Worm (Caenorhabditis elegans): ENCODE results near the gene T25D1.1.

DNA sequence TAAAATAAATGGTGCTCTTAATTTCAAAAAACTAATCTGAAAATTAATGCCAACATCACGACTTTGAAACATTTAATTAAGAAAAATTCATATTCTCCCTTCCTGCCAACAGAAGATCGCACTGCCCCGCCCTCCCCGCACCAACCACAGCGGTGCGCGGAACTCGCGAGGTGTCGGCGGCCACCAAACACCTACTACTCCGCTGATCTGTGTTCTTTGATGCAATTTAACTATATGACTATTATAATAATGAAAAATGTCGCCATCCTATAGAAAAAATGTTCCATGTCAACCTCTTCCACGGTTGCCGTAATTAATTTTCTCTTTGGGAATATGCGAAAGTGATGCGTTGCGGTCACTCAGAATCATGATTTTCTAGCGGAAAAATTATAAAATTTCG is 46.2 kb downstream of the T25D1.1 start:
- TF ChIP-seq unc-39 (tag; optimal IDR thresholded peaks at IDR 0.05) (no peak), nhr-237 (tag; optimal IDR thresholded peaks at IDR 0.05) (no peak), mep-1 (tag; optimal IDR thresholded peaks at IDR 0.05) (no peak), ceh-39 (tag; optimal IDR thresholded peaks at IDR 0.05) (no peak), unc-62 (GFP tag; optimal IDR thresholded peaks at IDR 0.05) (no peak), nhr-76 (tag; optimal IDR thresholded peaks at IDR 0.05) (no peak), flh-1 (GFP tag; optimal IDR thresholded peaks at IDR 0.05) (no peak), pha-4 (tag; optimal IDR thresholded peaks at IDR 0.05) (no peak), nhr-28 (tag; optimal IDR thresholded peaks at IDR 0.05) (no peak)
